Worm (Caenorhabditis elegans) whole organism, midembryonic: ENCODE data around the gene fbxa-105.

ENCODE experiments used
- T22C8.4 ChIP-seq: fragments of 200-800 bp; sonication (Bioruptor generic); IDR thresholded peaks from 2 replicates; pipeline ENCODE4 v1.3.6; 2022; ENCODE audit warnings: missing genetic modification characterization, missing compliant biosample characterization
- cog-1 ChIP-seq: sonication (generic microtip); optimal IDR thresholded peaks from 2 replicates; lab custom pipeline; 2016; ENCODE audit warnings: missing genetic modification characterization, missing compliant biosample characterization
- flt-1 ChIP-seq: fragments of 200-800 bp; sonication (Bioruptor generic); IDR thresholded peaks from 2 replicates; pipeline ENCODE4 v1.3.6; 2022; ENCODE audit warnings: missing genetic modification characterization, missing compliant biosample characterization
- klf-2 ChIP-seq: fragments of 200-800 bp; sonication (Bioruptor generic); conservative IDR thresholded peaks from 2 replicates; pipeline ENCODE4 v1.3.6; 2022; ENCODE audit warnings: missing genetic modification reagents, missing genetic modification characterization, missing compliant biosample characterization
- med-1 ChIP-seq: sonication (generic microtip); optimal IDR thresholded peaks from 2 replicates; lab custom pipeline; 2017; ENCODE audit warnings: missing genetic modification characterization, mild to moderate bottlenecking, missing compliant biosample characterization, antibody characterized with exemption, missing genetic modification reagents; ENCODE audit not compliant: insufficient read depth
- ref-1 ChIP-seq: fragments of 200-800 bp; sonication (Bioruptor generic); conservative IDR thresholded peaks from 2 replicates; pipeline ENCODE4 v1.3.6; 2022; ENCODE audit warnings: missing genetic modification reagents, missing genetic modification characterization, missing compliant biosample characterization
- tab-1 ChIP-seq: fragments of 200-800 bp; sonication (Bioruptor generic); IDR thresholded peaks from 2 replicates; pipeline ENCODE4 v1.3.6; 2022; ENCODE audit warnings: missing genetic modification characterization, missing compliant biosample characterization
- ztf-23 ChIP-seq: fragments of 200-800 bp; sonication (Bioruptor generic); IDR thresholded peaks from 2 replicates; pipeline ENCODE4 v1.3.6; 2022; ENCODE audit warnings: missing genetic modification reagents, missing genetic modification characterization, missing compliant biosample characterization
- ztf-29 ChIP-seq: fragments of 200-800 bp; sonication (Bioruptor generic); IDR thresholded peaks from 2 replicates; pipeline ENCODE4 v1.3.6; 2022; ENCODE audit warnings: missing genetic modification reagents, missing genetic modification characterization, missing compliant biosample characterization

fbxa-105 gene

ce11 chrV:7411695-7412094 is 19.9 kb upstream of the fbxa-105 start, which contains the start of gene str-41:
str-41 (plus strand) TSS chrV:7411995.
- no peak for TF ChIP-seq tab-1
- TF ChIP-seq ref-1 = no peak
- no peak for TF ChIP-seq med-1 (GFP tag; lab: Kevin White, UChicago)
- no peak for TF ChIP-seq ztf-29 (GFP tag; lab: Robert Waterston, UW)
- TF ChIP-seq cog-1 (tag; lab: Kevin White, UChicago) = no peak
- no peak for TF ChIP-seq klf-2 (GFP tag; lab: Robert Waterston, UW)
- no peak for TF ChIP-seq T22C8.4 (GFP tag; lab: Robert Waterston, UW)
- TF ChIP-seq ztf-23 (GFP tag; lab: Robert Waterston, UW) = no peak
- no peak for TF ChIP-seq flt-1 (GFP tag; lab: Robert Waterston, UW)

DNA sequence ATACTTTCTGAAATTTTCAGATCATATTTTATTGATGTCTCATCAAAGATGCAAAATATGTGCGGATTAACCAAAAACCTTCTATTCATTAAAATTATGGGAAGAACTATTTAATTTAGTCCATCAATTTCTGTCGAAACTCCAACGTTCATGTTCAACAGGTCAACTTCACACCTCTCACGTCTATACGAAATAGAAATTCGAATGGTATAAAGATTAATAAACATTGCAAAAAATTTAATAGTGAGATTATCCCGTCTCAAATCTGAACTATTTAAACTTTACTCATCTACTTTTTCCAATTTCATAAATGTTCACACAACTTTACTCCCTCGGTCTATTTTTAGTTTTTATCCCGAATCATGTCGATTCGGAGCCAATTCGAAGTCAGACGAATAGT is 17.8 kb upstream of the fbxa-105 start, which contains the start of gene R13D7.2:
Gene R13D7.2, plus strand, starts transcription at position 301 of the 400 bp plus-strand sequence.
- TF ChIP-seq ztf-23 (GFP tag; lab: Robert Waterston, UW) (no peak), klf-2 (GFP tag; lab: Robert Waterston, UW) (no peak), cog-1 (tag; lab: Kevin White, UChicago) (no peak), med-1 (GFP tag; lab: Kevin White, UChicago) (no peak), flt-1 (GFP tag; lab: Robert Waterston, UW) (no peak), T22C8.4 (GFP tag; lab: Robert Waterston, UW) (no peak), tab-1 (no peak), ztf-29 (GFP tag; lab: Robert Waterston, UW) (no peak), ref-1 (no peak)

DNA sequence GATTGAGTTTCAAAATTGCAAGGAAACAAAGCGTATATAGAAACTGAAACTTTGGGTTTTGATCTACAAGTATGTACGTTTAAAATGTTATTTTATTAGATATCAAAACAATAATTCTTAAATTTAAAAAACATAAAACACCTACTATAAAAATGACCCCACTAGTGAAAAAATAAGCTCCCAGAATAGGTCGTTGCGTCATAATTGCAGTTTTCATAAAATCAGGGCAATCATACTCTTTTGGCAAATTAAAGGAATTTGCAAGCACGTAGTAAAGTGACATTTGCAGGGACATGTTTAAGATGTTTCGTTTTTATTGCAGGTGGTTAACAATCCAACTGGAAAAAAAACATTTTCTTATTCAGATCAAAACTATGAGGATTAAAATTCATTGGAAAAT is 16.7 kb upstream of the fbxa-105 start, which contains the start of gene srt-6:
Gene srt-6, minus strand, starts transcription at position 295 of the 400 bp plus-strand sequence.
- no peak for TF ChIP-seq ztf-23 (GFP tag; lab: Robert Waterston, UW)
- no peak for TF ChIP-seq T22C8.4 (GFP tag; lab: Robert Waterston, UW)
- TF ChIP-seq tab-1 = no peak
- TF ChIP-seq cog-1 (tag; lab: Kevin White, UChicago) = no peak
- no peak for TF ChIP-seq flt-1 (GFP tag; lab: Robert Waterston, UW)
- no peak for TF ChIP-seq klf-2 (GFP tag; lab: Robert Waterston, UW)
- TF ChIP-seq ztf-29 (GFP tag; lab: Robert Waterston, UW) = no peak
- TF ChIP-seq ref-1 = no peak

DNA sequence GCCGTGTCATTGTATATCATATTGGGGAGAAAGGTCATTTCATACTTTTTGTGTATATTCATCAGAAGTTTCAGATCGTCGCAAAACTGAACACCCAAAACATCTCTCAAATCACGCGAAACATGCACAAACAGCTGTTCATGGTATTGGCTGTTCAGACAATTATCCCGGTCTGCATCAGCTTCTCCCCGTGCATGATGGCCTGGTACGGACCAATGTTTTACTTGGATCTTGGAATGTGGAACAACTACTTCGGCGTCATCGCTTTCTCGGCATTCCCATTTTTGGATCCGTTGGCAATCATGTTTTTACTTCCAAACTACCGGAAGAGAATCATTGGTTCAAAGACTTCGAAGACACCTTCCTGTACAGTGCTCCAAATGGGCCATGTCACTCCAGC is 11.7 kb upstream of the fbxa-105 start:
- TF ChIP-seq ztf-23 (GFP tag; lab: Robert Waterston, UW) (no peak), cog-1 (tag; lab: Kevin White, UChicago) (no peak), flt-1 (GFP tag; lab: Robert Waterston, UW) (no peak), T22C8.4 (GFP tag; lab: Robert Waterston, UW) (no peak), ztf-29 (GFP tag; lab: Robert Waterston, UW) (no peak), klf-2 (GFP tag; lab: Robert Waterston, UW) (no peak)

DNA sequence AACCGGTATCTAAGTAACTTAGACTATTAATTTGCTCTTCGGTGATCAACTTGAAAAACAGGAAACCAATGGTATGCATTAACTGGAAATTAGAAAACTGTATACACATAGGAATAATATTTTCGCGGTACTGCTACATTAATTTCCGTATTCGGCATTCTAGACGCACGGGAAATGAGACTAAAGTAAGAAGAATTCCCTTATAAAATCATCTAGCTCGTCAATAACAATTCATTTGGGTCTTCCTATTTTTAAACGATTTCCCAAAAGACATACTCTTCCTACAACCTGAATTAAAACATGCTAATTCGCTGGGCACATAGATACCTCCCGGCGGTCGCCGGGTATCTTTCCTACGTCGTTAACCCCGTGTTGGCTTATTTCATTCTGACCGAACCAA is 10.5 kb upstream of the fbxa-105 start, which contains the start of gene srj-13:
Gene srj-13, plus strand, starts transcription at position 301 of the 400 bp plus-strand sequence.
- TF ChIP-seq klf-2 (GFP tag; lab: Robert Waterston, UW) (no peak), cog-1 (tag; lab: Kevin White, UChicago) (no peak), ref-1 (no peak), T22C8.4 (GFP tag; lab: Robert Waterston, UW) (no peak), ztf-29 (GFP tag; lab: Robert Waterston, UW) (no peak), tab-1 (no peak), ztf-23 (GFP tag; lab: Robert Waterston, UW) (no peak), med-1 (GFP tag; lab: Kevin White, UChicago) (no peak), flt-1 (GFP tag; lab: Robert Waterston, UW) (no peak)

ce11 chrV:7400588-7400987 is 8.8 kb upstream of the fbxa-105 start, which contains the start of gene srx-60:
srx-60 (plus strand) TSS chrV:7400888.
- TF ChIP-seq ztf-29 (GFP tag; lab: Robert Waterston, UW) (no peak), med-1 (GFP tag; lab: Kevin White, UChicago) (no peak), flt-1 (GFP tag; lab: Robert Waterston, UW) (no peak), T22C8.4 (GFP tag; lab: Robert Waterston, UW) (no peak), ref-1 (no peak), klf-2 (GFP tag; lab: Robert Waterston, UW) (no peak), tab-1 (no peak), ztf-23 (GFP tag; lab: Robert Waterston, UW) (no peak), cog-1 (tag; lab: Kevin White, UChicago) (no peak)

- TF ChIP-seq ztf-23 (GFP tag; lab: Robert Waterston, UW) (no peak), klf-2 (GFP tag; lab: Robert Waterston, UW) (no peak), med-1 (GFP tag; lab: Kevin White, UChicago) (no peak), ztf-29 (GFP tag; lab: Robert Waterston, UW) (no peak), cog-1 (tag; lab: Kevin White, UChicago) (no peak), ref-1 (no peak), flt-1 (GFP tag; lab: Robert Waterston, UW) (no peak), tab-1 (no peak), T22C8.4 (GFP tag; lab: Robert Waterston, UW) (no peak)
Measured at ce11 chrV:7400095-7400494, 8.3 kb upstream of the fbxa-105 start, which contains the start of gene cnc-9. cnc-9 (minus strand) TSS chrV:7400195.

DNA sequence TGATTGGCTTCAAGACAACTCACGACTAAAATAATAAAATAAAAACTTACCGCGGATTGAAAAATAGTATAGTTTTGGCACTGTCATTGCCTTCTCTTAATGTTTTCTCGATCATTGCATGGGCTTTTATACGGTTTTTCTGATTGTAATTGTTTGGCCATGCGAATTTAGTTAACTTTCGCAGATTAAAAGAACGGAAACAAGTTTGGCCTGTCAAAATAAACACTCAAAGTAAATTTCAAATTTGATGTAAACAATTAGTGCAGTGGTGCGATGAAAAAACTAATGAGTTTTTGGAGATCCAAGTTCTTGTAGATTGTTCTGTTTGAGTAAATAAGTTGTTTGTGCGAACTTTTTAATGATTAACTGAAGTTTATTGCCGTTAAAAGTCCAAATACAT is 7.4 kb upstream of the fbxa-105 start, which contains the start of gene gst-41:
Gene gst-41, minus strand, starts transcription at position 101 of the 400 bp plus-strand sequence.
- no peak for TF ChIP-seq T22C8.4 (GFP tag; lab: Robert Waterston, UW)
- no peak for TF ChIP-seq ref-1

DNA sequence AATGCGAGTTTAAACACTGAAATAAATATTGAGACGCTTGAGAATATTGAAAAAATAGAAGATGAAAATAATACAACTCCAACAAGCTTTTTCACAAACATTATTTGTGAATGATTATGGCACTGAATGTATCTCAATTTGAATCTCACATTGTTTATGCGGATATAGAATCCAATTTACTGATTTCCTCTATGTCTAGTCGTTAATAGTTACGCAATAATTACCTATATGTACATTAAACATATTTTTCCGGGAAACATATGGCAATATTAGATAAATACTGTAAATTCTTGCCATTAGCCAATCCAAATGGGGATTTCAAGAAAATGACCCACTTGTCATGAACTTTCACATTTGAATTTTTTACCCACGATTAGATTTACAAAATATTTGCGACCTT is 3.5 kb upstream of the fbxa-105 start, which contains the start of gene srx-9:
Gene srx-9, minus strand, starts transcription at position 101 of the 400 bp plus-strand sequence.
- TF ChIP-seq T22C8.4 (GFP tag; lab: Robert Waterston, UW) (no peak), ztf-29 (GFP tag; lab: Robert Waterston, UW) (no peak), ref-1 (no peak), med-1 (GFP tag; lab: Kevin White, UChicago) (no peak)
